Fruit fly (Drosophila melanogaster) whole organism, pupa: ENCODE measurements around the gene mRpS25.

Experiments
- CG10348 ChIP-seq: fragments of 200-800 bp; sonication (Bioruptor generic); IDR thresholded peaks from 2 replicates; pipeline ENCODE4 v1.3.6; 2022; ENCODE audit warnings: missing biosample characterization, missing genetic modification characterization
- CG13204 ChIP-seq: fragments of 200-800 bp; sonication (Bioruptor generic); optimal IDR thresholded peaks from 2 replicates; lab custom pipeline; 2018; ENCODE audit warnings: missing biosample characterization, mild to moderate bottlenecking, missing genetic modification characterization, moderate library complexity
- CG15710 ChIP-seq: fragments of 200-800 bp; sonication (Bioruptor generic); optimal IDR thresholded peaks from 2 replicates; lab custom pipeline; 2018; ENCODE audit warnings: missing biosample characterization, mild to moderate bottlenecking, missing genetic modification characterization, moderate library complexity
- CG32121 ChIP-seq: fragments of 200-800 bp; sonication (Bioruptor generic); IDR thresholded peaks from 2 replicates; pipeline ENCODE4 v1.3.6; 2022; ENCODE audit warnings: missing biosample characterization, missing genetic modification characterization
- CG34367 ChIP-seq: fragments of 200-800 bp; sonication (Bioruptor generic); optimal IDR thresholded peaks from 2 replicates; lab custom pipeline; 2018; ENCODE audit warnings: missing biosample characterization, mild to moderate bottlenecking, missing genetic modification characterization
- CG4496 ChIP-seq: fragments of 200-800 bp; sonication (Bioruptor generic); IDR thresholded peaks from 3 replicates; pipeline ENCODE4 v1.3.6; 2022; ENCODE audit warnings: missing biosample characterization, missing genetic modification characterization
- CG8159 ChIP-seq: fragments of 200-800 bp; sonication (Bioruptor generic); optimal IDR thresholded peaks from 3 replicates; lab custom pipeline; 2018; ENCODE audit warnings: missing biosample characterization, mild to moderate bottlenecking, missing genetic modification characterization, moderate library complexity
- EcR ChIP-seq: fragments of 200-800 bp; sonication (Bioruptor generic); optimal IDR thresholded peaks from 3 replicates; lab custom pipeline; 2019; ENCODE audit warnings: missing biosample characterization, missing genetic modification characterization, mild to moderate bottlenecking, moderate library complexity, missing genetic modification reagents
- Ets98B ChIP-seq: fragments of 200-800 bp; sonication (Bioruptor generic); IDR thresholded peaks from 2 replicates; pipeline ENCODE4 v1.3.6; 2022; ENCODE audit warnings: missing biosample characterization, missing genetic modification characterization
- Pif1A ChIP-seq: fragments of 200-800 bp; sonication (Bioruptor generic); optimal IDR thresholded peaks from 3 replicates; lab custom pipeline; 2016; ENCODE audit warnings: missing biosample characterization, missing genetic modification characterization
- Pif1B ChIP-seq: fragments of 200-800 bp; sonication (Bioruptor generic); optimal IDR thresholded peaks from 3 replicates; lab custom pipeline; 2016; ENCODE audit warnings: missing biosample characterization, missing genetic modification characterization
- Snoo ChIP-seq: fragments of 200-800 bp; sonication (Bioruptor generic); optimal IDR thresholded peaks from 3 replicates; lab custom pipeline; 2017; ENCODE audit warnings: missing biosample characterization, mild to moderate bottlenecking, missing genetic modification characterization, inconsistent platforms
- fd96Ca ChIP-seq: fragments of 200-800 bp; sonication (Bioruptor generic); IDR thresholded peaks from 3 replicates; pipeline ENCODE4 v1.3.6; 2022; ENCODE audit warnings: missing biosample characterization, missing genetic modification characterization

dm6 chrX:14606873-14607272, 24.1 kb upstream of the mRpS25 start:
- peak; percentile 18; the same call in 1 of the 2 replicates for TF ChIP-seq Ets98B (GFP tag; lab: Robert Waterston, UW)
- TF ChIP-seq Pif1A (GFP tag; lab: Kevin White, UChicago) = no peak
- TF ChIP-seq fd96Ca (GFP tag; lab: Robert Waterston, UW) = peak; percentile 54; the same call in 1 of the 3 replicates
- peak; percentile 14 for TF ChIP-seq CG15710 (tag; lab: Kevin White, UChicago)
- TF ChIP-seq CG10348 (GFP tag; lab: Robert Waterston, UW) = no peak
- TF ChIP-seq Snoo = no peak
- no peak for TF ChIP-seq CG13204 (GFP tag; lab: Kevin White, UChicago)
- TF ChIP-seq CG4496 (GFP tag; lab: Robert Waterston, UW) = peak; percentile 58; the same call in 2 of the 3 replicates
- peak; percentile 43 for TF ChIP-seq CG8159 (tag; lab: Kevin White, UChicago)
- no peak for TF ChIP-seq CG34367
- TF ChIP-seq Pif1B (GFP tag; lab: Kevin White, UChicago) = no peak
- no peak for TF ChIP-seq EcR (GFP tag; lab: Kevin White, UChicago)
- no peak for TF ChIP-seq CG32121 (GFP tag; lab: Robert Waterston, UW)
